Fruit fly (Drosophila melanogaster): ENCODE data around the gene Hph.

DNA sequence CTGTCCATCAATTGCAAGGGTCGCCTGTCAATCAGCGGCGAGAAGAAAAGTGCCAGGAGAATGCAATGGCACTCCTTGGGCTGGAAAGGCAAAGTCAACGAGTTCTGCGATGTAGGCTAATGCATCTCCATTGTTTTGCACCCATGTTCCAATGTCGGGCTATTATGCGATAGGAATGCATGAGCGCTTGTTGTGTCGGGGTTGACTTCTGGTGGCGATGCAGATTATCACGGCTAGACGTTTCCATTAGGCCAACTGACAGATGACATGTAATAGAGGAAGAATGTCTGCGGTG lies 44.1 kb upstream of the Hph start:
- no peak for TF ChIP-seq Dll (optimal IDR thresholded peaks at IDR 0.05)
- TF ChIP-seq EcR (GFP tag; optimal IDR thresholded peaks at IDR 0.05): no peak
- no peak for TF ChIP-seq pan (optimal IDR thresholded peaks at IDR 0.05)
- TF ChIP-seq usp (GFP tag; optimal IDR thresholded peaks at IDR 0.05): no peak

All from whole organism.